Worm (Caenorhabditis elegans) whole organism, L2 larva: ENCODE data around the gene T23F2.4.

Experiments
- lin-39 ChIP-seq: fragments of 150-350 bp; optimal IDR thresholded peaks from 2 replicates; lab custom pipeline; 2014; ENCODE audit warnings: missing biosample characterization, missing genetic modification reagents, missing genetic modification characterization
- mab-5 ChIP-seq: fragments of 150-350 bp; optimal IDR thresholded peaks from 2 replicates; lab custom pipeline; 2014; ENCODE audit warnings: missing biosample characterization, missing genetic modification characterization
- nhr-77 ChIP-seq: fragments of 150-350 bp; optimal IDR thresholded peaks from 2 replicates; lab custom pipeline; 2014; ENCODE audit warnings: missing biosample characterization, missing genetic modification characterization
- ztf-4 ChIP-seq: fragments of 150-350 bp; optimal IDR thresholded peaks from 2 replicates; lab custom pipeline; 2014; ENCODE audit warnings: missing biosample characterization, missing genetic modification characterization

DNA sequence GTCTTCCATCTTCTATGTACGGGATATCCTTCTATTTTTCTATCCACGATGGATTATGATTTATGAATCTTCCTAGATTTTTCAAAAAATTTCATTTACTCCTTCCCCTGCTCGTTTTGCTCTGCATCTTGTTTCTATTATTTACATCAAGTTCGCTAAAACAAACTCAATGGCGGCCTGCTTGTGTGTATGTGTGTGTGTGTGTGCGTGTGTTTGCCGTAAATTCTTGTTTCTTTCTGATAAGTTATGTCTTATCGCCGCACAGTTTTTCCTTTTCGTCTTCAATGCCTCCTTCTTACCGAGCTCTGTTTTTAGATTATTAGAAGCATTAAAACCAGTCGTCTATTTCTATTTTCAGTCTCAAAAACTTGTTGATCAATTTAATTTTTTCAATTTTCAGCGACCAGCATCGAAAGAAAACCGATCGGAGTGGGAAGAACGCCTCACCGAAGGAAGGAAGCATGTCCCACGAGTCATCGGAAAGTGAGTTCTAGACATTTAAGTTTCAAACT lies 35.5 kb downstream of the T23F2.4 start, which contains the start of gene dlg-1:
- TF ChIP-seq nhr-77 (tag; lab: Kevin White, UChicago) (no peak), mab-5 (tag; lab: Kevin White, UChicago) (no peak), lin-39 (tag; lab: Kevin White, UChicago) (no peak), ztf-4 (no peak)
